Fruit fly (Drosophila melanogaster) whole organism, embryonic: ENCODE measurements around the gene CG7912.

ENCODE experiments used
- Bgb ChIP-seq: fragments of 200-800 bp; sonication (Bioruptor generic); IDR thresholded peaks from 2 replicates; pipeline ENCODE4 v1.3.6; 2022; ENCODE audit warnings: missing biosample characterization, missing genetic modification characterization; ENCODE audit not compliant: partially characterized antibody
- CG11723 ChIP-seq: fragments of 200-800 bp; sonication (Bioruptor generic); optimal IDR thresholded peaks from 2 replicates; lab custom pipeline; 2017; ENCODE audit warnings: missing biosample characterization, mild to moderate bottlenecking, missing genetic modification characterization
- CG12155 ChIP-seq: fragments of 200-800 bp; sonication (Bioruptor generic); optimal IDR thresholded peaks from 3 replicates; lab custom pipeline; 2016; ENCODE audit warnings: missing biosample characterization, missing genetic modification characterization
- CG13123 ChIP-seq: fragments of 200-800 bp; sonication (Bioruptor generic); optimal IDR thresholded peaks from 2 replicates; lab custom pipeline; 2016; ENCODE audit warnings: missing biosample characterization, missing genetic modification characterization
- CG14441 ChIP-seq: fragments of 200-800 bp; sonication (Bioruptor generic); IDR thresholded peaks from 2 replicates; pipeline ENCODE4 v1.3.6; 2022; ENCODE audit warnings: missing biosample characterization, missing genetic modification characterization
- CG15601 ChIP-seq: fragments of 200-800 bp; sonication (Bioruptor generic); optimal IDR thresholded peaks from 3 replicates; lab custom pipeline; 2019; ENCODE audit warnings: missing biosample characterization, mild to moderate bottlenecking, missing genetic modification characterization, moderate library complexity
- CG17385 ChIP-seq: fragments of 200-800 bp; sonication (Bioruptor generic); optimal IDR thresholded peaks from 3 replicates; lab custom pipeline; 2018; ENCODE audit warnings: missing biosample characterization, mild to moderate bottlenecking, missing genetic modification characterization
- CG17829 ChIP-seq: fragments of 200-800 bp; optimal IDR thresholded peaks from 2 replicates; lab custom pipeline; 2019; ENCODE audit warnings: missing biosample characterization, mild to moderate bottlenecking, missing genetic modification characterization, moderate library complexity
- CG2678 ChIP-seq: fragments of 200-800 bp; sonication (Bioruptor generic); optimal IDR thresholded peaks from 3 replicates; lab custom pipeline; 2019; ENCODE audit warnings: missing biosample characterization, mild to moderate bottlenecking, missing genetic modification characterization, moderate library complexity
- CG2889 ChIP-seq: fragments of 200-800 bp; sonication (Bioruptor generic); IDR thresholded peaks from 3 replicates; pipeline ENCODE4 v1.3.6; 2022; ENCODE audit warnings: missing biosample characterization, missing genetic modification characterization
- CG34376 ChIP-seq: fragments of 200-800 bp; sonication (Bioruptor generic); optimal IDR thresholded peaks from 2 replicates; lab custom pipeline; 2018; ENCODE audit warnings: missing biosample characterization, mild to moderate bottlenecking, missing genetic modification characterization
- CG4360 ChIP-seq: fragments of 200-800 bp; sonication (Bioruptor generic); IDR thresholded peaks from 2 replicates; pipeline ENCODE4 v1.3.6; 2022; ENCODE audit warnings: missing biosample characterization, missing genetic modification characterization
- CG5245 ChIP-seq: fragments of 200-800 bp; sonication (Bioruptor generic); optimal IDR thresholded peaks from 3 replicates; lab custom pipeline; 2016; ENCODE audit warnings: missing biosample characterization, missing genetic modification characterization
- CG6854 ChIP-seq: fragments of 200-800 bp; sonication (Bioruptor generic); optimal IDR thresholded peaks from 3 replicates; lab custom pipeline; 2017; ENCODE audit warnings: missing biosample characterization, mild to moderate bottlenecking, missing genetic modification characterization
- CG7372 ChIP-seq: fragments of 200-800 bp; sonication (Bioruptor generic); IDR thresholded peaks from 2 replicates; pipeline ENCODE4 v1.3.6; 2022; ENCODE audit warnings: missing biosample characterization, missing genetic modification characterization
- CG7745 ChIP-seq: fragments of 200-800 bp; sonication (Bioruptor generic); optimal IDR thresholded peaks from 2 replicates; lab custom pipeline; 2018; ENCODE audit warnings: missing biosample characterization, mild to moderate bottlenecking, missing genetic modification characterization, moderate library complexity
- CG8765 ChIP-seq: fragments of 200-800 bp; sonication (Bioruptor generic); IDR thresholded peaks from 2 replicates; pipeline ENCODE4 v1.3.6; 2022; ENCODE audit warnings: missing biosample characterization, missing genetic modification characterization
- CG9215 ChIP-seq: fragments of 200-800 bp; sonication (Bioruptor generic); IDR thresholded peaks from 2 replicates; pipeline ENCODE4 v1.3.6; 2022; ENCODE audit warnings: missing biosample characterization, missing genetic modification characterization
- CG9876 ChIP-seq: fragments of 200-800 bp; sonication (Bioruptor generic); optimal IDR thresholded peaks from 2 replicates; lab custom pipeline; 2016; ENCODE audit warnings: missing biosample characterization, missing genetic modification characterization
- Deaf1 ChIP-seq: fragments of 200-800 bp; optimal IDR thresholded peaks from 3 replicates; lab custom pipeline; 2019; ENCODE audit warnings: missing biosample characterization, mild to moderate bottlenecking, missing genetic modification characterization, moderate library complexity
- Dref ChIP-seq: fragments of 200-800 bp; sonication (Bioruptor generic); IDR thresholded peaks from 2 replicates; pipeline ENCODE4 v1.3.6; 2022; ENCODE audit warnings: missing biosample characterization, missing genetic modification characterization
- Eip74EF ChIP-seq, 2 experiments: fragments of 200-800 bp in 1 of 2; fragments of >200 bp in 1 of 2; sonication (Bioruptor generic) in 1 of 2; optimal IDR thresholded peaks; 2 replicates each; lab custom pipeline; 2017 to 2019; ENCODE audit warnings: missing biosample characterization in 2 of 2, missing genetic modification characterization in 2 of 2, mild to moderate bottlenecking in 1 of 2, moderate library complexity in 1 of 2
- Jarid2 ChIP-seq: fragments of 200-800 bp; sonication (Bioruptor generic); optimal IDR thresholded peaks from 3 replicates; lab custom pipeline; 2017; ENCODE audit warnings: mild to moderate bottlenecking, missing biosample characterization, missing genetic modification reagents, missing genetic modification characterization
- MBD-R2 ChIP-seq: fragments of 200-800 bp; sonication (Bioruptor generic); IDR thresholded peaks from 2 replicates; pipeline ENCODE4 v1.3.6; 2022; ENCODE audit warnings: missing biosample characterization, missing genetic modification characterization
- NFAT ChIP-seq: fragments of 200-800 bp; sonication (Bioruptor generic); IDR thresholded peaks from 2 replicates; pipeline ENCODE4 v1.3.6; 2022; ENCODE audit warnings: missing biosample characterization, missing genetic modification characterization
- Nf-YB ChIP-seq: fragments of 200-800 bp; sonication (Bioruptor generic); optimal IDR thresholded peaks from 3 replicates; lab custom pipeline; 2019; ENCODE audit warnings: missing biosample characterization, mild to moderate bottlenecking, missing genetic modification characterization, moderate library complexity
- Oaz ChIP-seq: fragments of 200-800 bp; sonication (Bioruptor generic); IDR thresholded peaks from 2 replicates; pipeline ENCODE4 v1.3.6; 2022; ENCODE audit warnings: missing biosample characterization, missing genetic modification characterization
- Oli ChIP-seq: fragments of 200-800 bp; sonication (Bioruptor generic); optimal IDR thresholded peaks from 2 replicates; lab custom pipeline; 2018; ENCODE audit warnings: missing biosample characterization, mild to moderate bottlenecking, missing genetic modification characterization, moderate library complexity
- Pdp1 ChIP-seq, 2 experiments: fragments of 200-800 bp; sonication (Bioruptor generic); optimal IDR thresholded peaks; 3 replicates each; lab custom pipeline; 2016; ENCODE audit warnings: missing biosample characterization in 2 of 2, missing genetic modification characterization in 2 of 2, mild to moderate bottlenecking in 1 of 2, moderate library complexity in 1 of 2
- Poxn ChIP-seq: fragments of 200-800 bp; sonication (Bioruptor generic); IDR thresholded peaks from 2 replicates; pipeline ENCODE4 v1.3.6; 2022; ENCODE audit warnings: missing biosample characterization, missing genetic modification characterization
- Vsx1 ChIP-seq: fragments of 200-800 bp; sonication (Bioruptor generic); optimal IDR thresholded peaks from 2 replicates; lab custom pipeline; 2017; ENCODE audit warnings: missing biosample characterization, mild to moderate bottlenecking, missing genetic modification characterization, missing genetic modification reagents
- Xbp1 ChIP-seq: fragments of 200-800 bp; sonication (Bioruptor generic); optimal IDR thresholded peaks from 3 replicates; lab custom pipeline; 2016; ENCODE audit warnings: missing biosample characterization, mild to moderate bottlenecking, missing genetic modification characterization
- al ChIP-seq: fragments of 200-800 bp; sonication (Bioruptor generic); IDR thresholded peaks from 2 replicates; pipeline ENCODE4 v1.3.6; 2022; ENCODE audit warnings: missing biosample characterization, missing genetic modification characterization
- chn ChIP-seq: fragments of 200-800 bp; sonication (Bioruptor generic); optimal IDR thresholded peaks from 2 replicates; lab custom pipeline; 2016; ENCODE audit warnings: missing biosample characterization, missing genetic modification characterization
- crol ChIP-seq: fragments of 200-800 bp; sonication (Bioruptor generic); IDR thresholded peaks from 2 replicates; pipeline ENCODE4 v1.3.6; 2022; ENCODE audit warnings: missing biosample characterization, missing genetic modification characterization
- eve ChIP-seq, 2 experiments: fragments of >200 bp; optimal IDR thresholded peaks; 2 replicates each; lab custom pipeline; 2017; ENCODE audit warnings: missing biosample characterization in 2 of 2, missing genetic modification characterization in 2 of 2
- eyg ChIP-seq: fragments of 200-800 bp; sonication (Bioruptor generic); optimal IDR thresholded peaks from 3 replicates; lab custom pipeline; 2016; ENCODE audit warnings: missing biosample characterization, missing genetic modification characterization
- fru ChIP-seq: fragments of >200 bp; optimal IDR thresholded peaks from 2 replicates; lab custom pipeline; 2017
- grau ChIP-seq: fragments of 200-800 bp; optimal IDR thresholded peaks from 3 replicates; lab custom pipeline; 2019; ENCODE audit warnings: missing biosample characterization, mild to moderate bottlenecking, missing genetic modification characterization, moderate library complexity
- gt ChIP-seq: fragments of 200-800 bp; sonication (Bioruptor generic); IDR thresholded peaks from 2 replicates; pipeline ENCODE4 v1.3.6; 2022; ENCODE audit warnings: missing biosample characterization, missing genetic modification characterization
- hb ChIP-seq: fragments of 200-800 bp; sonication (Bioruptor generic); IDR thresholded peaks from 3 replicates; pipeline ENCODE4 v1.3.6; 2022; ENCODE audit warnings: missing biosample characterization, missing genetic modification characterization; ENCODE audit not compliant: partially characterized antibody
- insv ChIP-seq, 2 experiments: fragments of 200-800 bp; sonication (Bioruptor generic); optimal IDR thresholded peaks; 3 replicates each; lab custom pipeline; 2016 to 2018; ENCODE audit warnings: missing biosample characterization in 2 of 2, missing genetic modification characterization in 2 of 2
- jigr1 ChIP-seq: fragments of 200-800 bp; sonication (Bioruptor generic); IDR thresholded peaks from 3 replicates; pipeline ENCODE4 v1.3.6; 2022; ENCODE audit warnings: missing biosample characterization, missing genetic modification characterization
- kay ChIP-seq: fragments of 200-800 bp; sonication (Bioruptor generic); optimal IDR thresholded peaks from 2 replicates; lab custom pipeline; 2016; ENCODE audit warnings: missing biosample characterization, missing genetic modification characterization
- mld ChIP-seq: fragments of 200-800 bp; sonication (Bioruptor generic); IDR thresholded peaks from 3 replicates; pipeline ENCODE4 v1.3.6; 2022; ENCODE audit warnings: missing biosample characterization, missing genetic modification characterization; ENCODE audit not compliant: partially characterized antibody
- ranshi ChIP-seq: fragments of 200-800 bp; sonication (Bioruptor generic); IDR thresholded peaks from 2 replicates; pipeline ENCODE4 v1.3.6; 2022; ENCODE audit warnings: missing biosample characterization, missing genetic modification characterization
- row ChIP-seq: fragments of 200-800 bp; sonication (Bioruptor generic); IDR thresholded peaks from 3 replicates; pipeline ENCODE4 v1.3.6; 2022; ENCODE audit warnings: missing biosample characterization, missing genetic modification characterization
- seq ChIP-seq: fragments of 200-800 bp; sonication (Bioruptor generic); IDR thresholded peaks from 2 replicates; pipeline ENCODE4 v1.3.6; 2022; ENCODE audit warnings: missing biosample characterization, missing genetic modification characterization
- sqz ChIP-seq: fragments of 200-800 bp; sonication (Bioruptor generic); optimal IDR thresholded peaks from 3 replicates; lab custom pipeline; 2018; ENCODE audit warnings: missing biosample characterization, mild to moderate bottlenecking, missing genetic modification characterization

CG7912 gene

DNA sequence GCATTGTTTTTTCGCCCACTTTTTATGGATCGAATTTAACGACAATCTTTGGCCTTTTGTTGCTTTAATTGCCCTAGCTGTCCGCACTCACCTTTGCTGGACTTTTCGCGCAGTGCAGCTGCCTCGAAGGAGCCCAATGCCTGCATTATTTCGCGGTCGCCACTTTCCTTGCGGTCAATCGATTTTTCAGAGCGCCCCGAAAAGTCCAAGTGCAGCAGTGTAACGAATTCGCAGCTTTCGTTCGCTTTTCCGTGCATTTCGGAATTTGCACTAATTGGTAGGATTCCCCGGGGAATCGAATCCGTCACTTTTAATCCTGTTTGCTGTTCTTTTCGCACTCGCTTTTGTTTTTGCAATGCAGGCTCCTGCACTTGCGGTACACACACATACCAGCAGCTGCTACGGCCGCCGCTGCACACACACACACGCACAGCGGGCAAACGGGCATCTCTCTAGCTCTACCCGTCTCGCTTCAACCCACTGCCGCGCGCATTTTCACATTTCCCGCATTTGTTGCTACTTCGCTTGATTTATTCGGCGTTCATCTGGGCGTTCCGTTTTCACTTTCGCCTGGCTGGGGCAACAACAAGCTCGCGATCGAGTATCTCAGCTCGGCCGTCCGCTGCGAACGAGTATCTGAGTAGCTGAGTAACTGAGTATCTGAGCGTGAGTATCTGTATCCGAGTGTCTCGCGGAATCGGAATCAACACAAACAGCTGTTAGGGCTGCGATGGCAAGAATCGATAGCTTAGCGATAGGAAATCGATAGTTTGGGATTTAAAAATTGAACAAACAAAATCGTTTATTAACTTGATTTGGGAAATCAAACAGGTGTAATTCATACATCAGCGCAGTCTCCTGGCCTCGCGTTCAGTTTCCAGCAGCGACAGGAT lies 12.8 kb upstream of the CG7912 start, which contains the start of gene Mgat2 (continued):
- peak; percentile 81 for TF ChIP-seq Deaf1 (tag; lab: Kevin White, UChicago)
- TF ChIP-seq seq (GFP tag; lab: Robert Waterston, UW): no peak
- no peak for TF ChIP-seq Oaz (GFP tag; lab: Robert Waterston, UW)
- no peak for TF ChIP-seq CG5245 (GFP tag; lab: Kevin White, UChicago)
- TF ChIP-seq kay (GFP tag; lab: Kevin White, UChicago): no peak
- TF ChIP-seq sqz (GFP tag; lab: Kevin White, UChicago): no peak
- TF ChIP-seq NFAT (GFP tag; lab: Robert Waterston, UW): no peak
- TF ChIP-seq CG12155 (GFP tag; lab: Kevin White, UChicago): peak; percentile 92
- TF ChIP-seq CG17385 (GFP tag; lab: Kevin White, UChicago): peak; percentile 20
- TF ChIP-seq Nf-YB (GFP tag; lab: Kevin White, UChicago): peak; percentile 57
- TF ChIP-seq CG13123: no peak
- peak; percentile 28 for TF ChIP-seq grau (tag; lab: Kevin White, UChicago)
- TF ChIP-seq CG7372: no peak
- TF ChIP-seq Dref: peak; percentile 77
- TF ChIP-seq jigr1: no peak
- no peak for TF ChIP-seq CG14441 (GFP tag; lab: Robert Waterston, UW)
- TF ChIP-seq Poxn (GFP tag; lab: Robert Waterston, UW): no peak
- peak; percentile 75 for TF ChIP-seq hb
- peak; percentile 66 for TF ChIP-seq CG6854
- peak in 1 of 2 experiments; percentile 61 for TF ChIP-seq Eip74EF (GFP tag; optimal IDR thresholded peaks at IDR 0.05; lab: Kevin White, UChicago)
- TF ChIP-seq gt: peak; percentile 33; the same call in 1 of the 2 replicates
- TF ChIP-seq CG8765: no peak
- no peak for TF ChIP-seq fru
- TF ChIP-seq Jarid2 (GFP tag; lab: Kevin White, UChicago): peak; percentile 87
- TF ChIP-seq CG11723 (GFP tag; lab: Kevin White, UChicago): peak; percentile 16
- peak; percentile 15; the same call in 1 of the 2 replicates for TF ChIP-seq MBD-R2 (GFP tag; lab: Robert Waterston, UW)
- no peak for TF ChIP-seq eve (GFP tag; optimal IDR thresholded peaks at IDR 0.05; lab: Kevin White, UChicago)
- TF ChIP-seq al (GFP tag; lab: Robert Waterston, UW): no peak
- no peak for TF ChIP-seq Xbp1 (GFP tag; lab: Kevin White, UChicago)
- no peak for TF ChIP-seq CG2678 (tag; lab: Kevin White, UChicago)
- TF ChIP-seq Oli (tag; lab: Kevin White, UChicago): no peak
- TF ChIP-seq eyg (GFP tag; lab: Kevin White, UChicago): peak; percentile 35
- TF ChIP-seq CG9215 (GFP tag; lab: Robert Waterston, UW): no peak
- no peak for TF ChIP-seq row
- no peak for TF ChIP-seq insv (GFP tag; optimal IDR thresholded peaks at IDR 0.05; lab: Kevin White, UChicago)
- TF ChIP-seq CG15601: peak; percentile 71
- TF ChIP-seq CG34376 (GFP tag; lab: Kevin White, UChicago): peak; percentile 84
- peak; percentile 81 for TF ChIP-seq Bgb (GFP tag; lab: Robert Waterston, UW)
- TF ChIP-seq Vsx1 (GFP tag; lab: Kevin White, UChicago): no peak
- peak in 1 of 2 experiments; percentile 18 for TF ChIP-seq Pdp1 (GFP tag; optimal IDR thresholded peaks at IDR 0.05; lab: Kevin White, UChicago)
- TF ChIP-seq ranshi (GFP tag; lab: Robert Waterston, UW): no peak; the same call in 1 of the 2 replicates
- TF ChIP-seq CG4360 (GFP tag; lab: Robert Waterston, UW): peak; percentile 92
- peak; percentile 77; the same call in 2 of the 3 replicates for TF ChIP-seq mld (GFP tag; lab: Robert Waterston, UW)
- TF ChIP-seq CG17829: peak; percentile 71
- peak; percentile 72 for TF ChIP-seq CG7745 (tag; lab: Kevin White, UChicago)
- TF ChIP-seq CG2889 (GFP tag; lab: Robert Waterston, UW): no peak
- TF ChIP-seq crol (GFP tag; lab: Robert Waterston, UW): no peak
- TF ChIP-seq chn (GFP tag; lab: Kevin White, UChicago): peak; percentile 34
- TF ChIP-seq CG9876 (GFP tag; lab: Kevin White, UChicago): no peak
